Worm (Caenorhabditis elegans): Measurements from ENCODE around the gene pnk-4.
A peak's percentile ranks its signal among the peaks of the same experiment; 100 is the strongest.

The pnk-4 gene

ce11 chrX:5121789-5122188, 34.1 kb downstream of the pnk-4 start (continued):
- TF ChIP-seq elt-3 (tag; optimal IDR thresholded peaks at IDR 0.05) (no peak), isw-1 (GFP tag; IDR thresholded peaks at IDR 0.05) (no peak), nhr-19 (GFP tag; conservative IDR thresholded peaks at IDR 0.05) (0 out of 2 replicates have a peak, but pooled peaks have one; percentile 11), nhr-76 (tag; optimal IDR thresholded peaks at IDR 0.05) (no peak), lin-35 (GFP tag; optimal IDR thresholded peaks at IDR 0.05) (peak in 1 of 2 experiments; percentile 9), ceh-8 (GFP tag; optimal IDR thresholded peaks at IDR 0.05) (no peak), snu-23 (GFP tag; optimal IDR thresholded peaks at IDR 0.05) (peak; percentile 39), nhr-47 (tag; optimal IDR thresholded peaks at IDR 0.05) (peak; percentile 38), unc-98 (GFP tag; IDR thresholded peaks at IDR 0.05) (no peak), rnt-1 (tag; optimal IDR thresholded peaks at IDR 0.05) (no peak), skn-1 (tag; optimal IDR thresholded peaks at IDR 0.05) (peak; percentile 3), dsc-1 (tag; optimal IDR thresholded peaks at IDR 0.05) (peak; percentile 36), lin-14 (GFP tag; optimal IDR thresholded peaks at IDR 0.05) (peak; percentile 73), pax-3 (tag; optimal IDR thresholded peaks at IDR 0.05) (no peak)

ce11 chrX:5122369-5122768, 34.7 kb downstream of the pnk-4 start:
- TF ChIP-seq lin-14 (GFP tag; optimal IDR thresholded peaks at IDR 0.05) (peak; percentile 13), blmp-1 (tag; optimal IDR thresholded peaks at IDR 0.05) (peak; percentile 51), elt-3 (tag; optimal IDR thresholded peaks at IDR 0.05) (peak in 1 of 6 experiments; percentile 80), nhr-85 (tag) (peak; percentile 73), hpl-2 (GFP tag; optimal IDR thresholded peaks at IDR 0.05) (no peak), unc-130 (tag; optimal IDR thresholded peaks at IDR 0.05) (peak; percentile 2), alr-1 (tag; optimal IDR thresholded peaks at IDR 0.05; ENCODE audit: borderline replicate concordance) (no peak), unc-86 (tag; optimal IDR thresholded peaks at IDR 0.05) (no peak), zip-4 (GFP tag; optimal IDR thresholded peaks at IDR 0.05) (no peak)

ce11 chrX:5122791-5123414, 35.3 kb downstream of the pnk-4 start:
- TF ChIP-seq egl-13 (tag; optimal IDR thresholded peaks at IDR 0.05) (peak; percentile 58), sup-37 (GFP tag; optimal IDR thresholded peaks at IDR 0.05) (no peak), ama-1 (optimal IDR thresholded peaks at IDR 0.05) (no peak), blmp-1 (tag; optimal IDR thresholded peaks at IDR 0.05) (peak; percentile 3), alr-1 (tag; optimal IDR thresholded peaks at IDR 0.05; ENCODE audit: borderline replicate concordance) (no peak), nhr-71 (tag; optimal IDR thresholded peaks at IDR 0.05) (peak; percentile 18), nhr-47 (tag; optimal IDR thresholded peaks at IDR 0.05) (peak; percentile 40), efl-1 (optimal IDR thresholded peaks at IDR 0.05) (no peak), efl-1 (GFP tag; optimal IDR thresholded peaks at IDR 0.05 in 1 of 2) (peak in 1 of 2 experiments; percentile 67), fos-1 (tag; optimal IDR thresholded peaks at IDR 0.05) (no peak), dsc-1 (tag; optimal IDR thresholded peaks at IDR 0.05) (peak; percentile 87), ztf-11 (tag; optimal IDR thresholded peaks at IDR 0.05) (peak in 1 of 2 experiments; percentile 15), nhr-85 (tag) (peak; percentile 7), unc-86 (tag; optimal IDR thresholded peaks at IDR 0.05) (peak; percentile 71), fkh-8 (tag; optimal IDR thresholded peaks at IDR 0.05) (peak; percentile 30), lin-15B (tag; optimal IDR thresholded peaks at IDR 0.05) (no peak)

ce11 chrX:5124288-5124687, 36.6 kb downstream of the pnk-4 start:
- TF ChIP-seq ama-1 (optimal IDR thresholded peaks at IDR 0.05): no peak
- TF ChIP-seq blmp-1 (tag; optimal IDR thresholded peaks at IDR 0.05): peak; percentile 9
- no peak for TF ChIP-seq tlp-1 (tag; optimal IDR thresholded peaks at IDR 0.05)
- TF ChIP-seq hlh-4 (tag; optimal IDR thresholded peaks at IDR 0.05): no peak
- TF ChIP-seq ztf-4 (tag; optimal IDR thresholded peaks at IDR 0.05): no peak
- no peak for TF ChIP-seq lin-15B (tag; optimal IDR thresholded peaks at IDR 0.05)

- peak; percentile 10 for TF ChIP-seq nhr-85 (tag)
- peak; percentile 10 for TF ChIP-seq nhr-47 (tag; optimal IDR thresholded peaks at IDR 0.05)
- no peak for TF ChIP-seq nhr-76 (tag; optimal IDR thresholded peaks at IDR 0.05)
- no peak for TF ChIP-seq unc-98 (GFP tag; IDR thresholded peaks at IDR 0.05)
- no peak for TF ChIP-seq elt-2 (tag; optimal IDR thresholded peaks at IDR 0.05)
- TF ChIP-seq unc-62 (GFP tag; optimal IDR thresholded peaks at IDR 0.05): no peak
- TF ChIP-seq nhr-90 (tag; optimal IDR thresholded peaks at IDR 0.05; ENCODE audit: poor library complexity): no peak
- TF ChIP-seq elt-3 (tag; optimal IDR thresholded peaks at IDR 0.05): no peak
- no peak for TF ChIP-seq ets-5 (GFP tag; IDR thresholded peaks at IDR 0.05)
- no peak for TF ChIP-seq F16B12.6 (tag; optimal IDR thresholded peaks at IDR 0.05)
- TF ChIP-seq nhr-19 (GFP tag; conservative IDR thresholded peaks at IDR 0.05): no peak
- TF ChIP-seq lin-14 (GFP tag; optimal IDR thresholded peaks at IDR 0.05): peak; percentile 55
- TF ChIP-seq zip-4 (GFP tag; optimal IDR thresholded peaks at IDR 0.05): no peak
- TF ChIP-seq ztf-11 (tag; optimal IDR thresholded peaks at IDR 0.05): no peak
- TF ChIP-seq lin-39 (tag; optimal IDR thresholded peaks at IDR 0.05): no peak
- no peak for TF ChIP-seq nhr-11 (tag; optimal IDR thresholded peaks at IDR 0.05)
- TF ChIP-seq tlp-1 (tag; optimal IDR thresholded peaks at IDR 0.05): no peak
- no peak for TF ChIP-seq nhr-12 (tag; optimal IDR thresholded peaks at IDR 0.05)
- TF ChIP-seq snu-23 (GFP tag; optimal IDR thresholded peaks at IDR 0.05): no peak
- TF ChIP-seq pqm-1 (tag; optimal IDR thresholded peaks at IDR 0.05): no peak
Observed at ce11 chrX:5129447-5129846, 41.8 kb downstream of the pnk-4 start.

All from whole organism, L1 larva.